Fruit fly (Drosophila melanogaster) whole organism, embryonic: ENCODE data around the gene CG11698.

Experiments used
- Abd-B ChIP-seq: fragments of 200-800 bp; sonication (Bioruptor generic); optimal IDR thresholded peaks from 2 replicates; lab custom pipeline; 2018; ENCODE audit warnings: missing biosample characterization, mild to moderate bottlenecking, missing genetic modification characterization, moderate library complexity
- CG10267 ChIP-seq: fragments of 200-800 bp; sonication (Bioruptor generic); optimal IDR thresholded peaks from 2 replicates; lab custom pipeline; 2018; ENCODE audit warnings: missing biosample characterization, mild to moderate bottlenecking, missing genetic modification characterization, moderate library complexity
- CG10321 ChIP-seq: fragments of 200-800 bp; sonication (Bioruptor generic); IDR thresholded peaks from 2 replicates; pipeline ENCODE4 v1.3.6; 2022; ENCODE audit warnings: missing biosample characterization, missing genetic modification characterization
- CG10462 ChIP-seq: fragments of 200-800 bp; sonication (Bioruptor generic); optimal IDR thresholded peaks from 2 replicates; lab custom pipeline; 2016; ENCODE audit warnings: missing biosample characterization, missing genetic modification characterization
- CG12299 ChIP-seq: fragments of 200-800 bp; sonication (Bioruptor generic); optimal IDR thresholded peaks from 2 replicates; lab custom pipeline; 2018; ENCODE audit warnings: missing biosample characterization, mild to moderate bottlenecking, missing genetic modification characterization
- CG13287 ChIP-seq: fragments of 200-800 bp; sonication (Bioruptor generic); IDR thresholded peaks from 2 replicates; pipeline ENCODE4 v1.3.6; 2022; ENCODE audit warnings: missing biosample characterization, missing genetic modification characterization; ENCODE audit not compliant: partially characterized antibody
- CG1832 ChIP-seq: fragments of 200-800 bp; sonication (Bioruptor generic); optimal IDR thresholded peaks from 2 replicates; lab custom pipeline; 2017; ENCODE audit warnings: missing biosample characterization, mild to moderate bottlenecking, missing genetic modification characterization, inconsistent platforms
- CG18619 ChIP-seq: fragments of 200-800 bp; sonication (Bioruptor generic); optimal IDR thresholded peaks from 3 replicates; lab custom pipeline; 2017; ENCODE audit warnings: missing biosample characterization, mild to moderate bottlenecking, missing genetic modification characterization
- CG2116 ChIP-seq: fragments of 200-800 bp; sonication (Bioruptor generic); optimal IDR thresholded peaks from 3 replicates; lab custom pipeline; 2018; ENCODE audit warnings: missing biosample characterization, mild to moderate bottlenecking, missing genetic modification characterization
- CG2678 ChIP-seq: fragments of 200-800 bp; sonication (Bioruptor generic); optimal IDR thresholded peaks from 3 replicates; lab custom pipeline; 2019; ENCODE audit warnings: missing biosample characterization, mild to moderate bottlenecking, missing genetic modification characterization, moderate library complexity
- CG2875 ChIP-seq: fragments of 200-800 bp; sonication (Bioruptor generic); optimal IDR thresholded peaks from 2 replicates; lab custom pipeline; 2017; ENCODE audit warnings: missing biosample characterization, mild to moderate bottlenecking, missing genetic modification characterization, missing genetic modification reagents
- CG3163 ChIP-seq: fragments of 200-800 bp; sonication (Bioruptor generic); optimal IDR thresholded peaks from 3 replicates; lab custom pipeline; 2016; ENCODE audit warnings: missing biosample characterization, missing genetic modification characterization
- CG34422 ChIP-seq: fragments of 200-800 bp; sonication (Bioruptor generic); IDR thresholded peaks from 3 replicates; pipeline ENCODE4 v1.3.6; 2022; ENCODE audit warnings: missing biosample characterization, missing genetic modification characterization
- CG6689 ChIP-seq: fragments of 200-800 bp; sonication (Bioruptor generic); IDR thresholded peaks from 2 replicates; pipeline ENCODE4 v1.3.6; 2022; ENCODE audit warnings: missing biosample characterization, missing genetic modification characterization
- CG7928 ChIP-seq: fragments of 200-800 bp; sonication (Bioruptor generic); optimal IDR thresholded peaks from 2 replicates; lab custom pipeline; 2017; ENCODE audit warnings: missing biosample characterization, mild to moderate bottlenecking, missing genetic modification characterization
- CG9876 ChIP-seq: fragments of 200-800 bp; sonication (Bioruptor generic); optimal IDR thresholded peaks from 2 replicates; lab custom pipeline; 2016; ENCODE audit warnings: missing biosample characterization, missing genetic modification characterization
- Dip3 ChIP-seq: fragments of 200-800 bp; sonication (Bioruptor generic); optimal IDR thresholded peaks from 3 replicates; lab custom pipeline; 2016; ENCODE audit warnings: missing biosample characterization, missing genetic modification characterization
- Dp ChIP-seq: fragments of 200-800 bp; sonication (Bioruptor generic); optimal IDR thresholded peaks from 2 replicates; lab custom pipeline; 2018; ENCODE audit warnings: missing biosample characterization, mild to moderate bottlenecking, missing genetic modification characterization, moderate library complexity
- Elba2 ChIP-seq: fragments of 200-800 bp; sonication (Bioruptor generic); optimal IDR thresholded peaks from 3 replicates; lab custom pipeline; 2016; ENCODE audit warnings: missing biosample characterization, missing genetic modification characterization
- Ets65A ChIP-seq: fragments of 200-800 bp; sonication (Bioruptor generic); peaks from one replicate; lab custom pipeline; 2016; ENCODE audit warnings: missing biosample characterization, missing genetic modification characterization
- HLHmδ ChIP-seq: fragments of 200-800 bp; sonication (Bioruptor generic); optimal IDR thresholded peaks from 2 replicates; lab custom pipeline; 2018; ENCODE audit warnings: missing biosample characterization, mild to moderate bottlenecking, missing genetic modification characterization, moderate library complexity
- Hr39 ChIP-seq: fragments of >200 bp; optimal IDR thresholded peaks from 2 replicates; lab custom pipeline; 2017
- Hr78 ChIP-seq, 2 experiments: fragments of 200-800 bp in 1 of 2; fragments of >200 bp in 1 of 2; sonication (Bioruptor generic) in 1 of 2; optimal IDR thresholded peaks; 2 replicates each; lab custom pipeline; 2017 to 2019; ENCODE audit warnings: missing biosample characterization in 2 of 2, missing genetic modification characterization in 2 of 2, mild to moderate bottlenecking in 1 of 2, moderate library complexity in 1 of 2
- Neu2 ChIP-seq: fragments of 200-800 bp; sonication (Bioruptor generic); optimal IDR thresholded peaks from 3 replicates; lab custom pipeline; 2016; ENCODE audit warnings: missing biosample characterization, missing genetic modification characterization, borderline replicate concordance
- NfI ChIP-seq: fragments of 200-800 bp; sonication (Bioruptor generic); optimal IDR thresholded peaks from 3 replicates; lab custom pipeline; 2018; ENCODE audit warnings: missing biosample characterization, mild to moderate bottlenecking, missing genetic modification characterization, moderate library complexity
- Opbp ChIP-seq: fragments of 200-800 bp; sonication (Bioruptor generic); IDR thresholded peaks from 3 replicates; pipeline ENCODE4 v1.3.6; 2022; ENCODE audit warnings: missing biosample characterization, missing genetic modification characterization; ENCODE audit not compliant: partially characterized antibody
- Scr ChIP-seq: fragments of 200-800 bp; sonication (Bioruptor generic); IDR thresholded peaks from 2 replicates; pipeline ENCODE4 v1.3.6; 2022; ENCODE audit warnings: missing biosample characterization, missing genetic modification characterization; ENCODE audit not compliant: partially characterized antibody
- Sox102F ChIP-seq: fragments of 200-800 bp; sonication (Bioruptor generic); optimal IDR thresholded peaks from 2 replicates; lab custom pipeline; 2018; ENCODE audit warnings: missing biosample characterization, mild to moderate bottlenecking, missing genetic modification characterization, moderate library complexity
- Sry-β ChIP-seq: fragments of 200-800 bp; sonication (Bioruptor generic); optimal IDR thresholded peaks from 2 replicates; lab custom pipeline; 2018; ENCODE audit warnings: missing biosample characterization, mild to moderate bottlenecking, missing genetic modification characterization, moderate library complexity
- amos ChIP-seq: fragments of 200-800 bp; sonication (Bioruptor generic); IDR thresholded peaks from 2 replicates; pipeline ENCODE4 v1.3.6; 2022; ENCODE audit warnings: missing biosample characterization, missing genetic modification characterization; ENCODE audit not compliant: partially characterized antibody
- bigmax ChIP-seq: fragments of 200-800 bp; sonication (Bioruptor generic); optimal IDR thresholded peaks from 2 replicates; lab custom pipeline; 2018; ENCODE audit warnings: missing biosample characterization, mild to moderate bottlenecking, missing genetic modification characterization
- bowl ChIP-seq: fragments of 200-800 bp; sonication (Bioruptor generic); IDR thresholded peaks from 2 replicates; pipeline ENCODE4 v1.3.6; 2022; ENCODE audit warnings: missing biosample characterization, missing genetic modification characterization
- cad ChIP-seq: fragments of >200 bp; optimal IDR thresholded peaks from 2 replicates; lab custom pipeline; 2017; ENCODE audit warnings: missing biosample characterization, missing genetic modification characterization
- chif ChIP-seq, 2 experiments: fragments of 200-800 bp; sonication (Bioruptor generic); optimal IDR thresholded peaks; 3 replicates each; lab custom pipeline; 2016; ENCODE audit warnings: missing biosample characterization in 2 of 2, missing genetic modification characterization in 2 of 2
- ci ChIP-seq: fragments of 200-800 bp; sonication (Bioruptor generic); IDR thresholded peaks from 3 replicates; pipeline ENCODE4 v1.3.6; 2022; ENCODE audit warnings: missing biosample characterization, missing genetic modification characterization
- cwo ChIP-seq: fragments of 200-800 bp; sonication (Bioruptor generic); optimal IDR thresholded peaks from 3 replicates; lab custom pipeline; 2017; ENCODE audit warnings: missing biosample characterization, missing genetic modification characterization, mild to moderate bottlenecking, moderate library complexity, missing genetic modification reagents
- dimm ChIP-seq: fragments of 200-800 bp; sonication (Bioruptor generic); IDR thresholded peaks from 2 replicates; pipeline ENCODE4 v1.3.6; 2022; ENCODE audit warnings: missing biosample characterization, missing genetic modification characterization
- disco-r ChIP-seq: fragments of 200-800 bp; sonication (Bioruptor generic); optimal IDR thresholded peaks from 2 replicates; lab custom pipeline; 2016; ENCODE audit warnings: missing biosample characterization, missing genetic modification characterization
- dpn ChIP-seq, 2 experiments: fragments of 200-800 bp; sonication (Bioruptor generic); optimal IDR thresholded peaks; 3 replicates each; lab custom pipeline; 2016; ENCODE audit warnings: missing biosample characterization in 2 of 2, missing genetic modification characterization in 2 of 2
- dysf ChIP-seq: fragments of 200-800 bp; sonication (Bioruptor generic); IDR thresholded peaks from 3 replicates; pipeline ENCODE4 v1.3.6; 2022; ENCODE audit warnings: missing biosample characterization, missing genetic modification characterization
- gcm2 ChIP-seq: fragments of 200-800 bp; sonication (Bioruptor generic); optimal IDR thresholded peaks from 2 replicates; lab custom pipeline; 2016; ENCODE audit warnings: missing biosample characterization, missing genetic modification characterization
- gro ChIP-seq: fragments of 200-800 bp; sonication (Bioruptor generic); optimal IDR thresholded peaks from 2 replicates; lab custom pipeline; 2016; ENCODE audit warnings: missing biosample characterization, missing genetic modification characterization
- maf-S ChIP-seq: fragments of 200-800 bp; sonication (Bioruptor generic); optimal IDR thresholded peaks from 2 replicates; lab custom pipeline; 2016; ENCODE audit warnings: missing biosample characterization, missing genetic modification characterization
- org-1 ChIP-seq: fragments of 200-800 bp; sonication (Bioruptor generic); optimal IDR thresholded peaks from 2 replicates; lab custom pipeline; 2017; ENCODE audit warnings: missing biosample characterization, missing genetic modification characterization
- pho ChIP-seq: fragments of 200-800 bp; sonication (Bioruptor generic); optimal IDR thresholded peaks from 2 replicates; lab custom pipeline; 2016; ENCODE audit warnings: missing biosample characterization, missing genetic modification characterization
- phol ChIP-seq: fragments of 200-800 bp; sonication (Bioruptor generic); optimal IDR thresholded peaks from 3 replicates; lab custom pipeline; 2018; ENCODE audit warnings: missing biosample characterization, mild to moderate bottlenecking, missing genetic modification characterization, moderate library complexity
- pum ChIP-seq: fragments of 200-800 bp; sonication (Bioruptor generic); optimal IDR thresholded peaks from 2 replicates; lab custom pipeline; 2016; ENCODE audit warnings: missing biosample characterization, missing genetic modification characterization
- run ChIP-seq: fragments of 200-800 bp; sonication (Bioruptor generic); optimal IDR thresholded peaks from 3 replicates; lab custom pipeline; 2018; ENCODE audit warnings: missing biosample characterization, mild to moderate bottlenecking, missing genetic modification characterization
- salm ChIP-seq: fragments of 200-800 bp; sonication (Bioruptor generic); optimal IDR thresholded peaks from 2 replicates; lab custom pipeline; 2018; ENCODE audit warnings: missing biosample characterization, mild to moderate bottlenecking, missing genetic modification characterization
- sim ChIP-seq: fragments of 200-800 bp; sonication (Bioruptor generic); IDR thresholded peaks from 2 replicates; pipeline ENCODE4 v1.3.6; 2022; ENCODE audit warnings: missing biosample characterization, missing genetic modification characterization
- ssp ChIP-seq: fragments of 200-800 bp; sonication (Bioruptor generic); IDR thresholded peaks from 2 replicates; pipeline ENCODE4 v1.3.6; 2022; ENCODE audit warnings: missing biosample characterization, missing genetic modification characterization
- usp ChIP-seq: fragments of >200 bp; optimal IDR thresholded peaks from 2 replicates; lab custom pipeline; 2017; ENCODE audit warnings: missing biosample characterization, missing genetic modification characterization

Gene CG11698

DNA sequence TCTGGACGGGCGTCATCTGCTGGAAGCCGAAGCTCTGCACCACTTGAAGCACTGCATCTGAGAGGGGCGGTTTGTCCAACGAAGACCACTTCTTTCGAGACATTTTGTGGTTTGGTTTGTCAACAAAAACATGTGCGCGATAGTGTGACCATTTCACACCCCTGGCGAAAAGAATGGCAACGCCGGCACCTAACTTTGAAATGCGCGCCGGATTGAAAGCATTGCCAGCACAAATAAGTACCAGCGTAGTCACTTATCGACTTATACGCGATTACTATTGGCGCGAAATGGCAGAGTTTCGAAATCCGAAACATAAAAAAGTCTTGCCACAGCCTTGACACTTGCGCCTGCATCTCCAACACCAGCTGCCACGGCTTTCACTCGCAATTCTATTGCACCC is 42.2 kb upstream of the CG11698 start, which contains the start of gene CG9630 (continued):
- no peak for TF ChIP-seq dpn (GFP tag; optimal IDR thresholded peaks at IDR 0.05; lab: Kevin White, UChicago)
- no peak for TF ChIP-seq chif (GFP tag; optimal IDR thresholded peaks at IDR 0.05; lab: Kevin White, UChicago)
- TF ChIP-seq CG3163, result no peak
- no peak for TF ChIP-seq pho (GFP tag; lab: Kevin White, UChicago)
- peak; percentile 62 for TF ChIP-seq Scr (GFP tag; lab: Robert Waterston, UW)
- no peak for TF ChIP-seq Hr78 (GFP tag; optimal IDR thresholded peaks at IDR 0.05; lab: Kevin White, UChicago)
- TF ChIP-seq gro, result no peak
- no peak for TF ChIP-seq Sox102F (GFP tag; lab: Kevin White, UChicago)
- no peak for TF ChIP-seq bowl (GFP tag; lab: Robert Waterston, UW)
- no peak for TF ChIP-seq Sry-β
- no peak for TF ChIP-seq salm (tag; lab: Kevin White, UChicago)
- peak; percentile 100 for TF ChIP-seq Dp (GFP tag; lab: Kevin White, UChicago)
- no peak for TF ChIP-seq cad (GFP tag; lab: Kevin White, UChicago)
- TF ChIP-seq Hr39 (lab: Kevin White, UChicago), result no peak
- TF ChIP-seq ci (GFP tag; lab: Robert Waterston, UW), result no peak
- no peak for TF ChIP-seq CG10462
- TF ChIP-seq amos, result peak; percentile 69
- peak; percentile 20; the same call in 1 of the 3 replicates for TF ChIP-seq CG34422 (GFP tag; lab: Robert Waterston, UW)
- TF ChIP-seq Dip3 (GFP tag; lab: Kevin White, UChicago), result no peak
- no peak for TF ChIP-seq HLHmδ
- TF ChIP-seq run (tag; lab: Kevin White, UChicago), result peak; percentile 86
- TF ChIP-seq CG2678 (tag; lab: Kevin White, UChicago), result no peak
- TF ChIP-seq CG13287 (GFP tag; lab: Robert Waterston, UW), result peak; percentile 80
- peak; percentile 60 for TF ChIP-seq bigmax (GFP tag; lab: Kevin White, UChicago)
- TF ChIP-seq disco-r, result no peak
- no peak for TF ChIP-seq usp (GFP tag; lab: Kevin White, UChicago)
- TF ChIP-seq org-1 (GFP tag; lab: Kevin White, UChicago), result no peak
- peak; percentile 13 for TF ChIP-seq CG7928 (GFP tag; lab: Kevin White, UChicago)
- TF ChIP-seq Neu2 (GFP tag; lab: Kevin White, UChicago), result no peak
- TF ChIP-seq Abd-B (GFP tag; lab: Kevin White, UChicago), result no peak
- no peak for TF ChIP-seq CG9876 (GFP tag; lab: Kevin White, UChicago)
- TF ChIP-seq phol, result peak; percentile 66
- no peak for TF ChIP-seq cwo
- no peak for TF ChIP-seq CG6689 (GFP tag; lab: Robert Waterston, UW)
- TF ChIP-seq sim (GFP tag; lab: Robert Waterston, UW), result no peak
- TF ChIP-seq maf-S, result no peak
- TF ChIP-seq CG10267 (tag; lab: Kevin White, UChicago), result peak; percentile 52
- no peak for TF ChIP-seq CG1832 (GFP tag; lab: Kevin White, UChicago)
- TF ChIP-seq CG18619 (GFP tag; lab: Kevin White, UChicago), result no peak
- 0 out of 2 replicates have a peak, but pooled peaks have one; percentile 5 for TF ChIP-seq CG10321 (GFP tag; lab: Robert Waterston, UW)
- no peak for TF ChIP-seq gcm2 (GFP tag; lab: Kevin White, UChicago)
- no peak for TF ChIP-seq CG12299 (tag; lab: Kevin White, UChicago)
- TF ChIP-seq Elba2, result peak; percentile 79
- TF ChIP-seq dysf (GFP tag; lab: Robert Waterston, UW), result no peak
- no peak for TF ChIP-seq Ets65A (GFP tag; lab: Kevin White, UChicago)
- TF ChIP-seq ssp (GFP tag; lab: Robert Waterston, UW), result no peak
- TF ChIP-seq Opbp (GFP tag; lab: Robert Waterston, UW), result peak; percentile 74
- TF ChIP-seq pum, result no peak
- peak; percentile 87 for TF ChIP-seq CG2116 (GFP tag; lab: Kevin White, UChicago)
- TF ChIP-seq NfI, result no peak
- TF ChIP-seq dimm (GFP tag; lab: Robert Waterston, UW), result no peak
- TF ChIP-seq CG2875, result no peak
